Worm (Caenorhabditis elegans) whole organism, young adult: ENCODE data around the gene T02H6.9.

Source experiments
- B0035.1 ChIP-seq: sonication (generic microtip); optimal IDR thresholded peaks from 2 replicates; lab custom pipeline; 2016; ENCODE audit warnings: missing genetic modification characterization, mild to moderate bottlenecking, missing compliant biosample characterization, missing genotype, missing genetic modification reagents
- C06A6.2 ChIP-seq: fragments of 200-800 bp; sonication (Bioruptor generic); conservative IDR thresholded peaks from 2 replicates; pipeline ENCODE4 v1.3.6; 2022; ENCODE audit warnings: missing genetic modification characterization, missing compliant biosample characterization
- D2030.7 ChIP-seq: fragments of 200-800 bp; sonication (Bioruptor generic); IDR thresholded peaks from 2 replicates; pipeline ENCODE4 v1.3.6; 2022; ENCODE audit warnings: missing genetic modification reagents, missing genetic modification characterization, missing compliant biosample characterization
- F52B5.7 ChIP-seq: sonication (generic microtip); optimal IDR thresholded peaks from 2 replicates; lab custom pipeline; 2016; ENCODE audit warnings: mild to moderate bottlenecking, missing genetic modification characterization, missing compliant biosample characterization
- K12H6.12 ChIP-seq: fragments of 200-800 bp; sonication (Bioruptor generic); optimal IDR thresholded peaks from 2 replicates; lab custom pipeline; 2018; ENCODE audit warnings: mild to moderate bottlenecking, missing genetic modification characterization, missing compliant biosample characterization
- T26A5.8 ChIP-seq: sonication (generic microtip); optimal IDR thresholded peaks from 2 replicates; lab custom pipeline; 2016; ENCODE audit warnings: missing genetic modification characterization, missing compliant biosample characterization
- Y79H2A.3 ChIP-seq: fragments of 200-800 bp; sonication (Bioruptor generic); conservative IDR thresholded peaks from 2 replicates; pipeline ENCODE4 v1.3.6; 2022; ENCODE audit warnings: missing genetic modification reagents, missing genetic modification characterization, missing compliant biosample characterization
- ZK185.1 ChIP-seq: sonication (generic microtip); optimal IDR thresholded peaks from 2 replicates; lab custom pipeline; 2016; ENCODE audit warnings: mild to moderate bottlenecking, missing genetic modification characterization, missing compliant biosample characterization; ENCODE audit not compliant: poor library complexity, severe bottlenecking
- aptf-2 ChIP-seq: fragments of 200-800 bp; sonication (Bioruptor generic); conservative IDR thresholded peaks from 2 replicates; pipeline ENCODE4 v1.3.6; 2022; ENCODE audit warnings: missing genetic modification reagents, missing genetic modification characterization, missing compliant biosample characterization
- aptf-3 ChIP-seq: fragments of 200-800 bp; sonication (Bioruptor generic); IDR thresholded peaks from 2 replicates; pipeline ENCODE4 v1.3.6; 2022; ENCODE audit warnings: missing genetic modification characterization, missing compliant biosample characterization
- ceh-27 ChIP-seq: fragments of 200-800 bp; sonication (Bioruptor generic); optimal IDR thresholded peaks from 2 replicates; lab custom pipeline; 2018; ENCODE audit warnings: mild to moderate bottlenecking, missing genetic modification characterization, moderate library complexity, missing compliant biosample characterization
- ceh-40 ChIP-seq: fragments of 200-800 bp; sonication (Bioruptor generic); IDR thresholded peaks from 2 replicates; pipeline ENCODE4 v1.3.6; 2022; ENCODE audit warnings: missing genetic modification characterization, missing compliant biosample characterization
- ceh-79 ChIP-seq: sonication (generic microtip); optimal IDR thresholded peaks from 2 replicates; lab custom pipeline; 2017; ENCODE audit warnings: mild to moderate bottlenecking, missing genetic modification characterization, missing compliant biosample characterization
- dox-1 ChIP-seq: fragments of 200-800 bp; sonication (Bioruptor generic); IDR thresholded peaks from 2 replicates; pipeline ENCODE4 v1.3.6; 2022; ENCODE audit warnings: missing genetic modification reagents, missing genetic modification characterization, missing compliant biosample characterization
- dpff-1 ChIP-seq: sonication (generic microtip); optimal IDR thresholded peaks from 2 replicates; lab custom pipeline; 2017; ENCODE audit warnings: mild to moderate bottlenecking, missing genetic modification characterization, missing compliant biosample characterization
- ets-4 ChIP-seq: fragments of 200-800 bp; sonication (Bioruptor generic); optimal IDR thresholded peaks from 2 replicates; lab custom pipeline; 2018; ENCODE audit warnings: mild to moderate bottlenecking, missing genetic modification characterization, missing compliant biosample characterization
- gei-17 ChIP-seq: fragments of 200-800 bp; sonication (Bioruptor generic); optimal IDR thresholded peaks from 2 replicates; lab custom pipeline; 2018; ENCODE audit warnings: mild to moderate bottlenecking, missing genetic modification characterization, missing compliant biosample characterization
- hmg-1.2 ChIP-seq: fragments of 200-800 bp; sonication (Bioruptor generic); IDR thresholded peaks from 2 replicates; pipeline ENCODE4 v1.3.6; 2022; ENCODE audit warnings: missing genetic modification reagents, missing genetic modification characterization, missing compliant biosample characterization
- lin-26 ChIP-seq: fragments of 200-800 bp; sonication (Bioruptor generic); IDR thresholded peaks from 2 replicates; pipeline ENCODE4 v1.3.6; 2022; ENCODE audit warnings: missing genetic modification reagents, missing genetic modification characterization, missing compliant biosample characterization
- lin-54 ChIP-seq: fragments of 200-800 bp; sonication (Bioruptor generic); optimal IDR thresholded peaks from 2 replicates; lab custom pipeline; 2018; ENCODE audit warnings: mild to moderate bottlenecking, missing genetic modification characterization, missing compliant biosample characterization
- lir-1 ChIP-seq: fragments of 200-800 bp; sonication (Bioruptor generic); conservative IDR thresholded peaks from 2 replicates; pipeline ENCODE4 v1.3.6; 2022; ENCODE audit warnings: missing genetic modification reagents, missing genetic modification characterization, missing compliant biosample characterization
- madf-8 ChIP-seq: fragments of 200-800 bp; sonication (Bioruptor generic); conservative IDR thresholded peaks from 2 replicates; pipeline ENCODE4 v1.3.6; 2022; ENCODE audit warnings: missing genetic modification reagents, missing genetic modification characterization, missing compliant biosample characterization
- mcd-1 ChIP-seq: fragments of 200-800 bp; sonication (Bioruptor generic); IDR thresholded peaks from 2 replicates; pipeline ENCODE4 v1.3.6; 2022; ENCODE audit warnings: missing genetic modification reagents, missing genetic modification characterization, missing compliant biosample characterization
- mes-4 ChIP-seq: sonication (generic microtip); optimal IDR thresholded peaks from 2 replicates; lab custom pipeline; 2016; ENCODE audit warnings: missing genotype, missing genetic modification characterization, missing compliant biosample characterization
- mxl-1 ChIP-seq: sonication (generic microtip); optimal IDR thresholded peaks from 2 replicates; lab custom pipeline; 2016; ENCODE audit warnings: missing genetic modification characterization, missing compliant biosample characterization
- nfya-2 ChIP-seq: fragments of 200-800 bp; sonication (Bioruptor generic); IDR thresholded peaks from 2 replicates; pipeline ENCODE4 v1.3.6; 2022; ENCODE audit warnings: missing genetic modification reagents, missing genetic modification characterization, missing compliant biosample characterization
- nhr-27 ChIP-seq: fragments of 200-800 bp; sonication (Bioruptor generic); optimal IDR thresholded peaks from 2 replicates; lab custom pipeline; 2018; ENCODE audit warnings: mild to moderate bottlenecking, missing genetic modification characterization, moderate library complexity, missing compliant biosample characterization
- sdz-38 ChIP-seq: sonication (generic microtip); optimal IDR thresholded peaks from 2 replicates; lab custom pipeline; 2016; ENCODE audit warnings: missing genotype, missing genetic modification characterization, missing compliant biosample characterization
- sea-2 ChIP-seq: fragments of 200-800 bp; sonication (Bioruptor generic); IDR thresholded peaks from 2 replicates; pipeline ENCODE4 v1.3.6; 2022; ENCODE audit warnings: missing genetic modification characterization, missing compliant biosample characterization
- snpc-1.3 ChIP-seq: sonication (generic microtip); optimal IDR thresholded peaks from 2 replicates; lab custom pipeline; 2017; ENCODE audit warnings: missing genetic modification characterization, mild to moderate bottlenecking, missing compliant biosample characterization, antibody characterized with exemption, moderate library complexity, missing genotype, missing genetic modification reagents; ENCODE audit not compliant: insufficient read depth
- snpc-3.4 ChIP-seq: sonication (generic microtip); optimal IDR thresholded peaks from 2 replicates; lab custom pipeline; 2017; ENCODE audit warnings: missing genetic modification characterization, mild to moderate bottlenecking, missing compliant biosample characterization, antibody characterized with exemption, moderate library complexity, missing genotype, missing genetic modification reagents
- sptf-2 ChIP-seq: fragments of 200-800 bp; sonication (Bioruptor generic); optimal IDR thresholded peaks from 2 replicates; lab custom pipeline; 2018; ENCODE audit warnings: mild to moderate bottlenecking, missing genetic modification characterization, missing compliant biosample characterization
- unc-130 ChIP-seq: sonication (generic microtip); optimal IDR thresholded peaks from 2 replicates; lab custom pipeline; 2016; ENCODE audit warnings: missing genetic modification reagents, missing genetic modification characterization, missing compliant biosample characterization
- ztf-22 ChIP-seq: fragments of 200-800 bp; sonication (Bioruptor generic); optimal IDR thresholded peaks from 2 replicates; lab custom pipeline; 2018; ENCODE audit warnings: mild to moderate bottlenecking, missing genetic modification characterization, moderate library complexity, missing compliant biosample characterization

T02H6.9 gene

ce11 chrII:650321-651005 lies 28.2 kb upstream of the T02H6.9 start, which contains the start of the genes K07E8.7 and frpr-14 (continued):
- no peak for TF ChIP-seq K12H6.12 (tag; lab: Kevin White, UChicago)
- TF ChIP-seq mcd-1 (GFP tag; lab: Robert Waterston, UW): peak; percentile 54; the same call in 1 of the 2 replicates
- TF ChIP-seq T26A5.8 (tag; lab: Kevin White, UChicago): no peak
- no peak for TF ChIP-seq Y79H2A.3
- 0 out of 2 replicates have a peak, but pooled peaks have one; percentile 18 for TF ChIP-seq hmg-1.2 (GFP tag; lab: Robert Waterston, UW)

ce11 chrII:651324-651723 lies 27.4 kb upstream of the T02H6.9 start:
- TF ChIP-seq ets-4 (GFP tag; lab: Kevin White, UChicago) (no peak), gei-17 (GFP tag; lab: Kevin White, UChicago) (no peak), nhr-27 (tag; lab: Kevin White, UChicago) (no peak), ceh-27 (GFP tag; lab: Kevin White, UChicago) (no peak), lir-1 (GFP tag; lab: Robert Waterston, UW) (no peak), dpff-1 (tag; lab: Kevin White, UChicago) (no peak), unc-130 (no peak), ZK185.1 (tag; lab: Kevin White, UChicago) (no peak), sptf-2 (no peak), lin-54 (GFP tag; lab: Kevin White, UChicago) (no peak), ceh-40 (GFP tag; lab: Robert Waterston, UW) (no peak), snpc-1.3 (tag; lab: Kevin White, UChicago) (no peak), nfya-2 (no peak), mxl-1 (tag; lab: Kevin White, UChicago) (no peak), sdz-38 (no peak), hmg-1.2 (GFP tag; lab: Robert Waterston, UW) (no peak), aptf-3 (no peak), ztf-22 (GFP tag; lab: Kevin White, UChicago) (no peak), F52B5.7 (tag; lab: Kevin White, UChicago) (no peak)

- TF ChIP-seq Y79H2A.3 (no peak), dox-1 (GFP tag; lab: Robert Waterston, UW) (no peak), sea-2 (GFP tag; lab: Robert Waterston, UW) (no peak), lin-26 (GFP tag; lab: Robert Waterston, UW) (no peak), ceh-79 (tag; lab: Kevin White, UChicago) (no peak), mes-4 (tag; lab: Kevin White, UChicago) (no peak), snpc-3.4 (tag; lab: Kevin White, UChicago) (no peak), B0035.1 (tag; lab: Kevin White, UChicago) (no peak), C06A6.2 (GFP tag; lab: Robert Waterston, UW) (no peak), aptf-2 (no peak), madf-8 (GFP tag; lab: Robert Waterston, UW) (no peak), ceh-27 (GFP tag; lab: Kevin White, UChicago) (no peak), aptf-3 (no peak), D2030.7 (GFP tag; lab: Robert Waterston, UW) (no peak)
Measured at ce11 chrII:658369-658768, 20.3 kb upstream of the T02H6.9 start, which contains the start of gene sdz-24. TSS of gene sdz-24 (plus strand) at chrII:658669.
